Worm (Caenorhabditis elegans) whole organism, L3 larva: Measurements from ENCODE around the gene ptd-2.

Experiments used
- egl-5 ChIP-seq: fragments of 150-350 bp; optimal IDR thresholded peaks from 2 replicates; lab custom pipeline; 2017; ENCODE audit warnings: missing biosample characterization, missing genetic modification reagents, missing genetic modification characterization, inconsistent platforms
- lin-15B ChIP-seq: fragments of 150-350 bp; optimal IDR thresholded peaks from 2 replicates; lab custom pipeline; 2014; ENCODE audit warnings: missing biosample characterization, missing genetic modification characterization
- lin-39 ChIP-seq: fragments of 150-350 bp; optimal IDR thresholded peaks from 2 replicates; lab custom pipeline; 2018; ENCODE audit warnings: missing biosample characterization, missing genetic modification reagents, missing genetic modification characterization
- nfya-1 ChIP-seq: sonication (generic microtip); optimal IDR thresholded peaks from 2 replicates; lab custom pipeline; 2017; ENCODE audit warnings: missing genetic modification characterization, mild to moderate bottlenecking, missing compliant biosample characterization, antibody characterized with exemption, moderate library complexity; ENCODE audit not compliant: insufficient read depth
- ztf-4 ChIP-seq: fragments of 150-350 bp; optimal IDR thresholded peaks from 2 replicates; lab custom pipeline; 2014; ENCODE audit warnings: missing biosample characterization, missing genetic modification characterization

ce11 chrV:9247416-9247815 is 2.6 kb upstream of the ptd-2 start:
- TF ChIP-seq nfya-1 (peak; percentile 43), lin-15B (tag; lab: Kevin White, UChicago) (no peak), egl-5 (no peak), lin-39 (tag; lab: Kevin White, UChicago) (peak; percentile 56), ztf-4 (no peak)
